Worm (Caenorhabditis elegans) whole organism, L4/young adult: Measurements from ENCODE around the gene dhs-6.

Experiments used
- W03F9.2 ChIP-seq: fragments of 150-350 bp; optimal IDR thresholded peaks from 2 replicates; lab custom pipeline; 2014; ENCODE audit warnings: missing biosample characterization, missing genetic modification characterization
- dao-5 ChIP-seq: sonication (generic microtip); optimal IDR thresholded peaks from 2 replicates; lab custom pipeline; 2016; ENCODE audit warnings: missing genotype, missing genetic modification characterization, moderate library complexity, missing compliant biosample characterization
- him-1 ChIP-seq: sonication (generic microtip); optimal IDR thresholded peaks from 2 replicates; lab custom pipeline; 2016; ENCODE audit warnings: missing genotype, missing genetic modification reagents, missing genetic modification characterization, missing compliant biosample characterization

dhs-6 gene

DNA sequence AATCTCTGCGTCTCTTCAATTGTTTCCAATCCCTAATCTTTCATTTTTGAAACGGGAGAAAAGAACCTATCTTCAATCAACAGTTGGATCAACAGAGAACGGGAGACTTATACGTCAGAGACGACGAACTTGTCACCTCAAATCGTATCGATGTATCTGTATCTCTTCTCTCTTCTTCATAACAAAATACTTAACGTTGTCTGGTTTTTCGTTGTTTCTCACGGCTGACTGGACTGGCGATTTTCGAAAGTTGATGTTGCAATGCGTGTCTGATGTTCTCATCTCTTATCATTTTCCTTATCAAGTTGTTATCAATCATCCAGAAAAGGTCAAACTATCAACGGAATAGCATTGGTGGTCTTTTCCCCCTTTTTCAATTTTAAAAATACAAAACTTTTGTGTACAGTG lies 13.6 kb downstream of the dhs-6 start:
- no peak for TF ChIP-seq dao-5

DNA sequence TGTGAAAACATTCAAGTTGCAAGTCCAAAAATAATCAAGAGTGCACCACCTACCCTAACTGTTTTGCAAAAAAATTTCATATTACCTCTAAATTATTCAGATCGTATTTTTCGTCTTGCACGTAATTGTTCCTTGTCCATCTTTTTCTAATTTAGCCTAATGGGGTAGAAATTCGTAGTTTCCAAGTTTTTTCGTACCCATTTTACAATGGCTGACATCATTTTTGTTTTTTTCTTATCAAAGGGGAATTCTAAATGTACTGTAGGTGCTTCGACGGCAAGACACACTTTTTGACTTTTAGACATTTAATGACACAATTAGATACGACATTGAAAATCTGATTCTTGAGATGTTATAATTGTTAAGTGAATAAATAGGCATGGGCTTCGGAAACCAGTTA lies 14.7 kb downstream of the dhs-6 start:
- TF ChIP-seq him-1 (no peak), W03F9.2 (tag; lab: Kevin White, UChicago) (no peak), dao-5 (no peak)

DNA sequence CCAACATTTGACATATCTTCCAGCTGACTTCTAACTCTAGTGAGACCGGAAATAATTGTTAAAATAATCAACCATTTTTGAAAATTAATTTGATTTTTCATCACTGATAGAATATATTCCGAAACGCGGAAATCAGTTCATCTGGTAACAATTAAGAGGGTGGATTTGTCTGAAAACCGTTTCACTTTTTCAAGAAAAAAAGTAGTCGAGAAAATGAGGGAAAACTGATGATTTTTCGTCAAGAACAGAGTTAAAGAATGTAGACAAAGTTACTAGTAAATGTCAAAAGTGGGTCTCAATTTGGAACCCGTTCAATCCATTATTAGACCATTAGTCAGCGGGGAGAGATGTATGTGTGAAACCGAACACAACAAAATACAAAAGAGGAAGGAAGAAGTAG lies 15.9 kb downstream of the dhs-6 start, which contains the start of gene C17G10.6:
Gene C17G10.6, minus strand, starts transcription at position 101 of the 400 bp plus-strand sequence.
- TF ChIP-seq W03F9.2 (tag; lab: Kevin White, UChicago) (no peak), him-1 (no peak), dao-5 (no peak)

DNA sequence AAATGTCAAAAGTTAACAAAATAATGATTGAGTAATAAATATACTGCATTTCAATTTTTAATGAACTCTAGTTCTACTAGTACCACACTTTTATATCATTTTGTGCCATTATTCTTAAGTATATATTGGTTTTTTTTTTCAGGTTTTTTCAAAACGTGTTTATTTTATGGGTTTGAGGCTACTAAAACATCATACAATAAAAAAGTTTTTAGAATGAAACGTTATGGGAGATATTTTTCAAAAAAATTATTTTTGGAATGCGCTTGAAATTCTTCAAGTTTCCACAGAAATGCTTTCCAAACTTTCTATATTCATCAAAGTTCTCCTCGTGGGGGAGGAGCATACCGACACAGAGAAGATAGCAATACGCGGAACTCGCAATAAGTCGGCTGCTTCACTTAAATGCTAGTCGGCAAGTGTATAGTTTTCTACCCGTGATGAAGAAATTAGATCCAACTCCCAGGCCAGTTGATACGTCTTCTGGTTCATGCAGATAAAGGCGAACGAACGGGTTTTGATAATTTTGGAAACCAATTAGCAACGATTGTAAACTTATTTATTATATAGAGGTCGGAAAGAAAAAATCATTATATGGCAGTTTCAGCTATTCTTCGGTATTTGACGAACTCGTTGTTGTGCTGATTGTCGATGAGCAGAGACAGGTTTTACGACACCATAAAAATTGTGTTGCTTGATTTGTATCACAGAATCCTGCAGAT lies 19.6 kb downstream of the dhs-6 start, which contains the start of gene C17G10.10:
Gene C17G10.10, minus strand, starts transcription at position 51 of the 719 bp plus-strand sequence.
- TF ChIP-seq W03F9.2 (tag; lab: Kevin White, UChicago): peak; percentile 32
- TF ChIP-seq him-1: no peak
- no peak for TF ChIP-seq dao-5

DNA sequence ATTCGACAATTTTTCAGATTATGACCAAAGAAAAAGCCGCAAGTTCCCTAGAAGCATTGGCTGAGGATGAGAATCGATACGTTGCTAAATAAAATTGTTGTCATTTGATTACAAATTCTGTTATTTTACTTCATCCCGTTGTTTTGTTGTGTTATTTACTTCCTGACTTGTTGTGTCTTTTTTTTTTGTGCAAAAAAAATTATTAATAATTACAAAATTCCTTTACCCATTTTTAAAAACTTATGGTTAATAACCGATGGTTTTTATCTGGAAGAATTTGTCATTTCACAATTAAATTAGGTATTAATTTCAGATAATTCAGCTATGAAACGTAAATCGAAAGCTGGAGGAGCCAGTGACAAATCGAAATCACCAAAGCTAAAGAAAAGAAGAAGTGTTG lies 22.9 kb downstream of the dhs-6 start, which contains the start of gene C17G10.1:
Gene C17G10.1, plus strand, starts transcription at position 301 of the 400 bp plus-strand sequence.
- TF ChIP-seq him-1 (no peak), dao-5 (no peak), W03F9.2 (tag; lab: Kevin White, UChicago) (no peak)

DNA sequence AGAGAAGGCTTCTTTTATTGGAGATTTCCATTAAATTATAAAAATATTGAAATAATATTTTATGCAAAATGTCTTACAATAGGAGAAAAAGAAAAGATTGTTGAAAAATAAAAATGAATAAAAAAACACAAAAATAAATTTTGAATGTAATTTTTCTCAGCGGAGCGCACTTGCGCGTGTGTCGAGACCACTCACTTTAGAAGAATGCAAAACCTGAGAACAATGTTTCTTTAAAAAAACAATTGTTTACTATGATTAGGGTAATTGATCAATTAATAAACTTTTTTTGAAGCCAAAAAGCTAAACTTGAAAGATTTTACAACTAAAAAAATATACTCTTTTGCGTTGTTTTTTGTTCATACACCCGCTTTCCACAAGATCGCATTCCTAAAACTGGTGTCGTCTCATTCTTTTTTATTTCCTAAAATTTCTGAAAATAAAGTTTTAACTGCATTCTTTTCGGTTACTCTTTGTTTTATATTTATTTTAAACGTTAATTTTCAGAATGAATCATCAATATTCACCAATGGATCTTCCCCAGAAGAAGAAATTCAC lies 24.8 kb downstream of the dhs-6 start, which contains the start of gene ttc-4:
Gene ttc-4, plus strand, starts transcription at position 505 of the 555 bp plus-strand sequence.
- TF ChIP-seq him-1 (no peak), W03F9.2 (tag; lab: Kevin White, UChicago) (peak; percentile 57)

DNA sequence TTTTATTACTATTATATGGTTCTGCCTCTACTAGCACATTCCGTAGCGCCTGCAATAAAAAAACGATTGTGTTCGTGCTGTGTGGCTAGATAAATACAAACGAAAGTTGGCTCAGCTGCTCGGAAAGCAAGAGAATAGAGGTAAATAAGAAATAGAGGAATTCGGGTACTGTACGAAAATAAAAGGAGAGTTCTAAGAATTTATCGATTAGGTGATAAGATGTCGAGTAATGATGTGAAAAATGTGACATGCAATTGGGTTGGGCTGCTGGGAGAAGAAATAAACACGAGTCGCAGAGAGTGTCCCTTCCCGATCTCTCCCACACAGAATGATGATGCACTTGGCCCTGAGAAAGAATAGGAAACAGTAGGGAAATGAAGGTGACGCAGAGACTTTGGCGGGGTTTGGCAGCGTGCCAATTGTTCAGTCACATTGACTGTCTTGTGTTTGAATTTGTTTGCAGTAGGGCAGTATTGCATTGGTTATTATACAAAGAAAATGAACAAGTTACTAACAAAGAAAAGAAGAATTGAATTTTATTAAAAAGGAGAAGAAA lies 25.7 kb downstream of the dhs-6 start, which contains the start of gene cdc-14:
Gene cdc-14, minus strand, starts transcription at position 51 of the 556 bp plus-strand sequence.
- TF ChIP-seq him-1: no peak
- TF ChIP-seq dao-5: no peak
- TF ChIP-seq W03F9.2 (tag; lab: Kevin White, UChicago): peak; percentile 57

DNA sequence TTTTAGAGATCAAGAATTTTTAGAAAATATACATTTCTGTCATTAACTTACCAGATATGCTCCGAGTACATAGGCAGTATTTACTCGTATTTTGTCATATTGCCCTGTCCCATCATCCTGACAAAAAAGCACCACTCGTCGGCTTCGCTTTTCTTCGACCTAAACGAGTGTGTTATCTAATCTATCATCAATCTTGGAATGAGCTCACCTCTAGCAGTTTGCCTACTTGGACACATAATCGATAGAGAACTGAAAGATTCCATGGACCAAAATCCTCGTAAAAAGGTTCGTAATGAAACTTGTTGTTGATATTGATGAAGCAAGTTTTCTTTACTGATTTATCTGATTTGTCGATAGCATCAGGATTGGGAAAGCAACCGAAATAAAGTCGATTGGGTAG lies 26.3 kb downstream of the dhs-6 start:
- TF ChIP-seq him-1: no peak
- no peak for TF ChIP-seq W03F9.2 (tag; lab: Kevin White, UChicago)
- no peak for TF ChIP-seq dao-5

DNA sequence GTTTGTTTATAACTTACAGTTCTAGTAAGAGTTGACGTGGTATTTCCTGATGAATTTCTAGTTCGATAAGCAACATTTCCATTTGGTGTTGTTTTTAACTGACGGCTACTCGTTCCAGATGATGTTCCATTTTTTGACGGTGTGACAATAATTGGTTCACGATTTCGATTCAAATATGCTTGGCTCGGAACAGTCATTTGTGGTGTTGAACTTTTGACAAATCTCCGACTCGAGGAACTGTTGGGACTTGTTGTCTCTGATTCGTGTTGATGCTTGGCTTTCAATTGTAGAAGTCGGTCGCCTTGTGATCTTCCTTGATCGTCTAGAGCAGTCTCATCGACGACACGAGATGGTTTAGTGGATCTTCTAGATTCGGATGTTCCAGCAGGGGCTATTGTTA lies 27.6 kb downstream of the dhs-6 start:
- TF ChIP-seq W03F9.2 (tag; lab: Kevin White, UChicago): no peak
- TF ChIP-seq dao-5: no peak
- TF ChIP-seq him-1: no peak

DNA sequence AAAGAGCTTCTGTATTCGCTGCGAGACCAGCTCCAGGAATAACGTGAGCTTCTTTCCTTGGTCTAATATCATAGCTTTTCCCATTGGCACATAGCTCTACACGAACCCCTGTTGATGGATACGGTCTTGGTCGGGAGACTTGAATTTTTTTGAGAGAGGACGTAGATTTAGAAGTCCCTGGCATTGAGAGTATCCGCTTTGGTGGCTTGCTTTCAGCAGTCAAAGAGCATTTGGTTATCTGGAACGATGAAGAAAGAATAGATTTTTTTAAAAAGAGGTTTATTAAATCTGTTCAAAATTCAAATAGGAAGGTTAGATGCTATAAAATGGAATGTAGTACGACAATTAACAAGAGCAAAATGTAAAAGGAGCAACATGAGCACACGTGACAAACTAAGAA lies 29.4 kb downstream of the dhs-6 start, which contains the start of gene C17G10.13:
Gene C17G10.13, minus strand, starts transcription at position 101 of the 400 bp plus-strand sequence.
- TF ChIP-seq W03F9.2 (tag; lab: Kevin White, UChicago) (no peak), him-1 (no peak), dao-5 (no peak)

DNA sequence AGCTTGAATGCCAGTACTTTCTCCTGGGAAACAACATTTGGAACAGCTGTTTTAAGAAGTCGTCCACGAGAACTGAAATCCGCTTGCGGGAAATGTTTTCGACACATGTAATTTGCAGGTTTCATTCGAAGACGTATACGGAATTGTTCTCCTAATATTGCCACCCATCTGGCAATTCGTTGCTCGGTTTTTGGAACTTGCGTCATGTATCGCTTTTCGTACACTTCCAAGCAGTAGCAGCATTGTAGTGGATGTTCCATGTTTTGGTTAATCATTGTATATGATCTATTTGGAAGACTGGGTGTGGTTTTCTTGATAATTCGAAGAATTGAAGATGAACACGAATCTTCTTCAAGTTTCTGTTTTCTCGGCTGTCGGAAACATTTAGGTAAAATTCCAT lies 31.3 kb downstream of the dhs-6 start:
- TF ChIP-seq dao-5 (no peak), W03F9.2 (tag; lab: Kevin White, UChicago) (no peak), him-1 (no peak)

DNA sequence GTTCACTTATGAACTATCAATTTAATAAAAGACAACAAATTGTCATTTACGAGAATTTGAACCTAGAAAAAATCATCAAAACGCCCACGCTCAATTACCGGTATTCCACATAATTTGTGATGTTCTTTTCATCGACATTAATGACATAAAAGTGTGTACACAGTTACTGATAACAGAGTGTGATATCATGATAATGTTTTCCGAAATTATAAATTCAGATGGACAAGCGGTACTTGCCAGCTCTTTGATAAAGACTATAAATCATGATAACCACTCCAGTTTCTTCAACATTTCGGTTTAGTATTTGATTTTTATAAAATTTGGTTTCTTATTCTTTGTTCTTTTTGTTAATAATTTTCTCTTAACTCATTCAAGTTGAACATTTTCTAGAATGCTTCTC lies 33.3 kb downstream of the dhs-6 start, which contains the start of gene lys-8:
Gene lys-8, plus strand, starts transcription at position 391 of the 400 bp plus-strand sequence.
- TF ChIP-seq W03F9.2 (tag; lab: Kevin White, UChicago) (no peak), him-1 (no peak), dao-5 (no peak)

DNA sequence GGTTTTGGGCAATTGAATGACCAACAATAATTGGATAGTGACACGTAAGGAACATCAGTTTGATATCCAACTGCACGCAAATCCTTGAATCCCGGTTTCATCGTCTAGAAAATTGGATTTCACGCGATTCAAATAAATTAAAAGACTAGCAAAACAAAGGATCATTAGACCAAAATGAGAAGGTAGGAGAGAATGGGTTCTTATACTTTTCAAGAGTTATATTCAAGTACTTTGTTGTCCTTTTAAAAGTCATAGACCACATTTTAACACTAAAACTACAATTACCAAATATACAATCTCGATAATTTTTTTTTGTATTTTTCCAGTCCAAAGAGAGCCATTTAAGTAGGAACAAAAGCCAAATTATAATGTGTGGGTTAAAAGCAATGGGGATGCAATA lies 36.8 kb downstream of the dhs-6 start, which contains the start of gene T25E4.2:
Gene T25E4.2, minus strand, starts transcription at position 101 of the 400 bp plus-strand sequence.
- TF ChIP-seq dao-5 (no peak), him-1 (no peak), W03F9.2 (tag; lab: Kevin White, UChicago) (no peak)

DNA sequence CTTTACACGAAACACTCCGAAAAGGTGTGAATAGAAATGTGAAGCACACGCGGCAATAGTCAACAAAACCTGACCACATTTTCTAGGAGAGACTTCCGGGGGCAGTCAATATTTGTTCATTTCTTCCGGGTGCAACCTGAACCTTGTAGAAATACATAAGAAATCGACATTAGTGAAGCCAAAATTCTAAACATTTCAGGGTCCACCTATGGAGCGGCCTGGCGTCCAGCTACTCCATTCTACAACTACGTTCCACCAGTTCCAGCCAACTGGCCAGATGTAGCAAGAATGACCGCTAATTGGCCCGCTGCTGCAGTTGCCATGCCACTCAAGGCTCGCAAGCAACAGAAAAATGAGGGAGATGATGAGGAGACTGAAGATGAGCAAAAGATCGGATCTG lies 39.9 kb downstream of the dhs-6 start:
- TF ChIP-seq dao-5: no peak
- TF ChIP-seq W03F9.2 (tag; lab: Kevin White, UChicago): no peak
- TF ChIP-seq him-1: no peak

DNA sequence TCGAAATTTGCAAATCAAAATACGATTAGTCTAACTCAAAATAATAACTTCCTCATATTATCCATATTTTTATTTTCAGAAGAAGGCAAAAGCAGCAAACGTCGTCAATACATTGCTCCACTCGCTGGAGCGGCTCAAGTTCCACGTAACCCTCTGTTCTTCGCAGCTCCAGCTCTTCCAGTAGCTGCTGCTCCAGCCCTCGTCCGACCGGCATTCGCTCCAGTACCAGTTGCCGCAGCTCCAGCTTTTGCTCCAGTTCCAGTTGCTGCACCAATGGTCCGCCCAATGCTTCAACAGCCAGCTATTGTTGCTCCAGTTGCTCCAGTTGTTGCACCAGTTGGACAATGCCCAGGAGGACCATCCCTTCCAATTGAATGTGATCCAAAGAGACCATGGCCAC lies 40.4 kb downstream of the dhs-6 start:
- TF ChIP-seq W03F9.2 (tag; lab: Kevin White, UChicago) (no peak), him-1 (no peak), dao-5 (no peak)
